Worm (Caenorhabditis elegans) whole organism, L1 larva: ENCODE data around the gene exc-7.
A peak's percentile ranks its signal among the peaks of the same experiment; 100 is the strongest.

ENCODE experiments used
- ama-1 ChIP-seq: fragments of 150-350 bp; optimal IDR thresholded peaks from 2 replicates; lab custom pipeline; 2014
- ceh-8 ChIP-seq: fragments of 200-800 bp; sonication (Bioruptor generic); optimal IDR thresholded peaks from 2 replicates; lab custom pipeline; 2018; ENCODE audit warnings: mild to moderate bottlenecking, missing genetic modification characterization, moderate library complexity, missing compliant biosample characterization
- lin-13 ChIP-seq: fragments of 150-350 bp; optimal IDR thresholded peaks from 2 replicates; lab custom pipeline; 2014; ENCODE audit warnings: missing biosample characterization, missing genetic modification reagents, missing genetic modification characterization
- mdl-1 ChIP-seq, 2 experiments: fragments of 150-350 bp; optimal IDR thresholded peaks; 2 replicates each; lab custom pipeline; 2014 to 2017; ENCODE audit warnings: missing biosample characterization in 2 of 2, missing genetic modification characterization in 2 of 2, inconsistent platforms in 1 of 2
- mef-2 ChIP-seq: fragments of 150-350 bp; optimal IDR thresholded peaks from 2 replicates; lab custom pipeline; 2014; ENCODE audit warnings: missing biosample characterization, missing genetic modification characterization
- nhr-11 ChIP-seq: fragments of 150-350 bp; optimal IDR thresholded peaks from 2 replicates; lab custom pipeline; 2014; ENCODE audit warnings: missing biosample characterization, missing genetic modification characterization
- nhr-20 ChIP-seq: sonication (generic microtip); optimal IDR thresholded peaks from 2 replicates; lab custom pipeline; 2016; ENCODE audit warnings: mild to moderate bottlenecking, missing genetic modification characterization, missing compliant biosample characterization
- nhr-28 ChIP-seq: fragments of 150-350 bp; optimal IDR thresholded peaks from 2 replicates; lab custom pipeline; 2014; ENCODE audit warnings: missing biosample characterization, missing genetic modification characterization
- pag-3 ChIP-seq: sonication (generic microtip); optimal IDR thresholded peaks from 2 replicates; lab custom pipeline; 2017; ENCODE audit warnings: missing genetic modification characterization, mild to moderate bottlenecking, missing compliant biosample characterization, antibody characterized with exemption, borderline replicate concordance; ENCODE audit not compliant: insufficient read depth
- skn-1 ChIP-seq: fragments of 150-350 bp; optimal IDR thresholded peaks from 2 replicates; lab custom pipeline; 2014; ENCODE audit warnings: missing biosample characterization, missing genetic modification characterization
- sptf-1 ChIP-seq: fragments of 150-350 bp; optimal IDR thresholded peaks from 2 replicates; lab custom pipeline; 2014; ENCODE audit warnings: missing biosample characterization, missing genetic modification characterization
- tbx-2 ChIP-seq: sonication (generic microtip); optimal IDR thresholded peaks from 2 replicates; lab custom pipeline; 2016; ENCODE audit warnings: missing genetic modification characterization, missing compliant biosample characterization
- unc-130 ChIP-seq: fragments of 150-350 bp; optimal IDR thresholded peaks from 2 replicates; lab custom pipeline; 2017; ENCODE audit warnings: missing biosample characterization, missing genetic modification characterization, inconsistent platforms
- unc-62 ChIP-seq: fragments of 150-350 bp; optimal IDR thresholded peaks from 2 replicates; lab custom pipeline; 2014; ENCODE audit warnings: missing biosample characterization, missing genetic modification reagents, missing genetic modification characterization

DNA sequence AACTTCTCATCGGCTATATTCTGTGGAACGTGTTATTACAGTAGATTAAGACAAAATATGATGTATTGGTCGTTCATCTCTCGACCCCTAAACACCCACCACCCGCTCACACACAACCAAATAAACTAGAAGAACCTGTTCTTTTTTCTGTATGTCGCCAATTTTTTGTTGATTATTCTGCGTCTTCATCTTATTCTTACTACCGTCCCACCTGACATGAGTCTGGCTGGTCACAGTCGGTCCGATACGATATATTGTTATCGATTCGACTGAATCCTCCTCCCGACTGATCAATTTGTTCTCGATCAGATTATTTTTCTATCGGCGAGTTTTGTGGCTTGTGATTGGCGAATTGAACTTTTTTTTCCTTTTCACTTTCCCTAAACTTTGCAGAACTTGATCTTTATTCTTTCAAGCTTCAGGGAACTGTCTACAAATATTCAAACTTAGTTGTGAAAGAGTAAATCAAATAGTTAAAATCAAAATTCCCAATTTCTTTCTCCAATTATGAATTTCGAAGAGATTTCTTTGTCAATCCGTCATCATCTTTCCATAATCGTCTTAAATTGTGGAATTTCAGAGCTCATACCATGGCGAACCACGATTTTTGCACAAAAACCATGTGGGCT is 20.7 kb upstream of the exc-7 start, which contains the start of gene F35H8.2:
- TF ChIP-seq unc-62 (GFP tag; lab: Kevin White, UChicago) (no peak), nhr-28 (tag; lab: Kevin White, UChicago) (no peak), mdl-1 (tag; optimal IDR thresholded peaks at IDR 0.05; lab: Kevin White, UChicago) (no peak), skn-1 (tag; lab: Kevin White, UChicago) (no peak), pag-3 (tag; lab: Kevin White, UChicago) (no peak), nhr-11 (tag; lab: Kevin White, UChicago) (no peak), tbx-2 (no peak), unc-130 (tag; lab: Kevin White, UChicago) (peak; percentile 49), ceh-8 (GFP tag; lab: Kevin White, UChicago) (no peak), nhr-20 (tag; lab: Kevin White, UChicago) (peak; percentile 9), mef-2 (tag; lab: Kevin White, UChicago) (no peak), lin-13 (GFP tag; lab: Kevin White, UChicago) (no peak), ama-1 (lab: Kevin White, UChicago) (no peak), sptf-1 (tag; lab: Kevin White, UChicago) (no peak)
